Worm (Caenorhabditis elegans) whole organism, midembryonic: Measurements from ENCODE around the gene C27D9.2.

Experiments
- T22C8.4 ChIP-seq: fragments of 200-800 bp; sonication (Bioruptor generic); IDR thresholded peaks from 2 replicates; pipeline ENCODE4 v1.3.6; 2022; ENCODE audit warnings: missing genetic modification characterization, missing compliant biosample characterization
- cog-1 ChIP-seq: sonication (generic microtip); optimal IDR thresholded peaks from 2 replicates; lab custom pipeline; 2016; ENCODE audit warnings: missing genetic modification characterization, missing compliant biosample characterization
- flt-1 ChIP-seq: fragments of 200-800 bp; sonication (Bioruptor generic); IDR thresholded peaks from 2 replicates; pipeline ENCODE4 v1.3.6; 2022; ENCODE audit warnings: missing genetic modification characterization, missing compliant biosample characterization
- klf-2 ChIP-seq: fragments of 200-800 bp; sonication (Bioruptor generic); conservative IDR thresholded peaks from 2 replicates; pipeline ENCODE4 v1.3.6; 2022; ENCODE audit warnings: missing genetic modification reagents, missing genetic modification characterization, missing compliant biosample characterization
- med-1 ChIP-seq: sonication (generic microtip); optimal IDR thresholded peaks from 2 replicates; lab custom pipeline; 2017; ENCODE audit warnings: missing genetic modification characterization, mild to moderate bottlenecking, missing compliant biosample characterization, antibody characterized with exemption, missing genetic modification reagents; ENCODE audit not compliant: insufficient read depth
- ref-1 ChIP-seq: fragments of 200-800 bp; sonication (Bioruptor generic); conservative IDR thresholded peaks from 2 replicates; pipeline ENCODE4 v1.3.6; 2022; ENCODE audit warnings: missing genetic modification reagents, missing genetic modification characterization, missing compliant biosample characterization
- tab-1 ChIP-seq: fragments of 200-800 bp; sonication (Bioruptor generic); IDR thresholded peaks from 2 replicates; pipeline ENCODE4 v1.3.6; 2022; ENCODE audit warnings: missing genetic modification characterization, missing compliant biosample characterization
- ztf-23 ChIP-seq: fragments of 200-800 bp; sonication (Bioruptor generic); IDR thresholded peaks from 2 replicates; pipeline ENCODE4 v1.3.6; 2022; ENCODE audit warnings: missing genetic modification reagents, missing genetic modification characterization, missing compliant biosample characterization
- ztf-29 ChIP-seq: fragments of 200-800 bp; sonication (Bioruptor generic); IDR thresholded peaks from 2 replicates; pipeline ENCODE4 v1.3.6; 2022; ENCODE audit warnings: missing genetic modification reagents, missing genetic modification characterization, missing compliant biosample characterization

C27D9.2 gene

DNA sequence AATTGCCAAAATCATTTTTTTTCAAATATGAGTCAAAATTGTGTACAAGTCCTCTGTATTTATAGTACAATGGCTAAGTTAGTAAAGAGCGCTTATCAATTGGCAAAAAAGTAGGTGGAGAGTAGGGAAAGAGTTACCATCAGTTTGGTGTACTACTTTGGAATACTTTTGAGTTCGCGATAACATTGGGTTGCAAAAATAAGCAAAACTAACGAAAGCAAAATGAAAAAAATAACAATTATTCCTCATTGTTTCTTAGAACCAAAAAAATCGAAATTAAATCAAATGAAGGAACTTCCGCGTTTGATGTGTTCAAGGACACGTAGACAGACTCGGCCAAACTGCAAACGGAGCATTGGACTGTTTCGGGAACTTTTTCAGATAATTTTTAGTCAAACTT lies at the start of gene C27D9.2:
TSS of gene C27D9.2 (minus strand) at position 101 of the 400 bp plus-strand sequence.
- TF ChIP-seq klf-2 (GFP tag; lab: Robert Waterston, UW) = no peak
- TF ChIP-seq ref-1 (GFP tag; lab: Robert Waterston, UW) = no peak
- TF ChIP-seq tab-1 (GFP tag; lab: Robert Waterston, UW) = no peak
- TF ChIP-seq med-1 (GFP tag; lab: Kevin White, UChicago) = no peak
- no peak for TF ChIP-seq ztf-23 (GFP tag; lab: Robert Waterston, UW)
- TF ChIP-seq ztf-29 (GFP tag; lab: Robert Waterston, UW) = no peak

DNA sequence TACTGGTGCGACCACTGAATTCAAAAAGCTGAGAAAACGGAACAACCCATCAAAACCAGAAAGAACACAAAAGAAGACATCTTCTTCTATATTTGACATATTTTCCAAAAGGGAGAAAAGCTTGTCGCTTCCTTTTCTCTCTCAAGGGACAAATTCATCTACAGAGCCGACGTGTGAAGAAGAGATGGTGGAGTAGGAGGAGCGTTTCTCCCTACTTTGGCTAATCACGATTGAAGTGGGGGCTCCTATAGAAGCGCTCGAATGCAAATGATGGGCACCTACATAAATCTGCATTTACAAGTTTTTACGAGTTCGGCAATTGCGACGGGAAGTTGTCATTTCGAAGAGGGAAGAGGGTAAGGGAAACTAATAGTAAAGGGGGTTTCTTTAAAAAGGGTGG lies 49.6 kb upstream of the C27D9.2 start:
- no peak for TF ChIP-seq med-1 (GFP tag; lab: Kevin White, UChicago)

DNA sequence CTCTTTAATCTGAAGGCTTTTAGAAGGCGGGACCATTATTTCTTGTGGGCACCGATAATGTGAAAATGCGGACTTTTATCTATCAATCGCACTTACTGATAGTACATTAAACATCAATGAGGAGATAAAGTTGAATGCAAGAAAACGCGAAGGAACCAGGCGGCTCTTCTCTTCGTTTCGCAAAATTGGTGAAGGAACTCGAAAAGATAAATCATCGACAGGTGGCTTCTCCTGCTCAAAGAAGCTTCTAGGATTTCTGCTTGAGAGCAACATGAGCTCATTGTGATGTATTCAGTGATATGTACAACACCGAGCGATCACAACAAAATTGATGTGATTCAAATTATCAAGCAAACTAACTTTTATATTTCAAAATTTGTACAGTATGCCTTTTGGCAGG lies 49.1 kb upstream of the C27D9.2 start:
- TF ChIP-seq T22C8.4 (no peak), klf-2 (GFP tag; lab: Robert Waterston, UW) (no peak)

DNA sequence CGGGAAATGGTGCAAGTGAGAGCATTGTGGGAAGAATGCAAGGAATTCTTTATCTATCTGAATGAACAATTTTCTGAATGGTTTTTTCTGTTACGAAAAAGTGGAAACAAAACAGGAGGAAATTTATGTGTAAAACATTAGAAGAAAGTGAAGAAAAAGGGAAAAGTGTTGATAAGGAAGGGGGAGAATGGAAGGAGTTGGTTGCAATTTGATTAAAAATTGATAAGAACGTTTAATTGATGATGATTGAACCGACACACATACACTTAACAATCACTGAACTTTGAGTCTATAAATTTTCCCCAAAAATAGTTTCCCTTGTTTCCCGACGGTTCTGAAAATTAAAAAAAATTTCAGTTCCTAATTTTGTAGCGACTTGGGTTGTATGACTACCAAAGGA lies 46.3 kb upstream of the C27D9.2 start:
- TF ChIP-seq ref-1 (GFP tag; lab: Robert Waterston, UW) = no peak
- TF ChIP-seq klf-2 (GFP tag; lab: Robert Waterston, UW) = no peak
- TF ChIP-seq ztf-29 (GFP tag; lab: Robert Waterston, UW) = no peak
- no peak for TF ChIP-seq T22C8.4
- TF ChIP-seq flt-1 = no peak
- TF ChIP-seq tab-1 (GFP tag; lab: Robert Waterston, UW) = no peak
- TF ChIP-seq cog-1 (tag; lab: Kevin White, UChicago) = no peak
- no peak for TF ChIP-seq med-1 (GFP tag; lab: Kevin White, UChicago)
- TF ChIP-seq ztf-23 (GFP tag; lab: Robert Waterston, UW) = no peak

DNA sequence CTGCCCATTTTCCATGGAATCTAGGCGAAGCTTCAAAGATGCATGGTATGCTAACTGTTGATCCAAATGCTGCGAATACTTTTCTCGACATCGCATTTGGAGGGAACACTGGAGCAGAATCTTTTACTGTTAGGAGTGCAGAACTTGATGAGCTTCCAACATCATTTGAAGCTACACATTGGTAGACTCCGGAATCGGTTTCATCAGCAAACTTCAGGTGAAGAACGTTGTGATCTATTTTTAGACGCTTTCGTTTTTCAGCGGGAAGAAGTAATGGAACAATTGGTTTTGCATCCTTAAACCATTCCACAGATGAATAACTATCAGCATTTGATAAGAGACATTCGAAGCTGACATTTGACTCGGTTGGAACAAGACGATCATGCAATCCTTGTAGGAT lies 43.9 kb upstream of the C27D9.2 start:
- TF ChIP-seq T22C8.4 (no peak), ref-1 (GFP tag; lab: Robert Waterston, UW) (no peak), klf-2 (GFP tag; lab: Robert Waterston, UW) (no peak)

- TF ChIP-seq cog-1 (tag; lab: Kevin White, UChicago) = no peak
- TF ChIP-seq ref-1 (GFP tag; lab: Robert Waterston, UW) = no peak
- no peak for TF ChIP-seq tab-1 (GFP tag; lab: Robert Waterston, UW)
- TF ChIP-seq T22C8.4 = no peak
These were observed 40.4 kb upstream of the C27D9.2 start, which contains the start of gene C33F10.14 for ce11 chrII:4797071-4797470. C33F10.14 (plus strand) TSS chrII:4797371.

DNA sequence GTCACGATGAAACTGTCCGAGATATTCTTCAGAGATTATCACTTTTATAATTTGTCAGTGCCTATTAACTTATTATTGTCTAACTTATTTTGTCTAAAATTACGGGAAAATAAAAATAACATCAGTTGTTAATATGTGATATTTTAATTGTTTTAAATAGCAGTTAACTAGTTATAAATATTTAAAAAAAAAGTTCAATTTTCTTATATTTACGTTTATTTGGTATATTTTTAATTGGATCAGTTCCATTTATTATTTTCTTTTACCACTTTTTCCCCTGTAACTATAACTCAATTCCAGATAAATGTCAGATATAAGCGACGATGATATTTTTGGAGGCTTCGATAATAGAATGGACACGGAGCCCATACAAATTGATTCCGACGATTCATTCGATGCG lies 38.8 kb upstream of the C27D9.2 start, which contains the start of gene C33F10.4:
TSS of gene C33F10.4 (plus strand) at position 301 of the 400 bp plus-strand sequence.
- no peak for TF ChIP-seq med-1 (GFP tag; lab: Kevin White, UChicago)
- no peak for TF ChIP-seq T22C8.4
- no peak for TF ChIP-seq tab-1 (GFP tag; lab: Robert Waterston, UW)
- TF ChIP-seq ztf-23 (GFP tag; lab: Robert Waterston, UW) = no peak
- TF ChIP-seq cog-1 (tag; lab: Kevin White, UChicago) = no peak
- no peak for TF ChIP-seq klf-2 (GFP tag; lab: Robert Waterston, UW)
- TF ChIP-seq flt-1 = no peak
- no peak for TF ChIP-seq ref-1 (GFP tag; lab: Robert Waterston, UW)
- no peak for TF ChIP-seq ztf-29 (GFP tag; lab: Robert Waterston, UW)

- TF ChIP-seq ztf-23 (GFP tag; lab: Robert Waterston, UW) (no peak), T22C8.4 (no peak), klf-2 (GFP tag; lab: Robert Waterston, UW) (no peak), ztf-29 (GFP tag; lab: Robert Waterston, UW) (no peak), cog-1 (tag; lab: Kevin White, UChicago) (no peak), flt-1 (no peak), ref-1 (GFP tag; lab: Robert Waterston, UW) (no peak), med-1 (GFP tag; lab: Kevin White, UChicago) (no peak), tab-1 (GFP tag; lab: Robert Waterston, UW) (no peak)
These were observed 36.7 kb upstream of the C27D9.2 start for ce11 chrII:4793320-4793719.

DNA sequence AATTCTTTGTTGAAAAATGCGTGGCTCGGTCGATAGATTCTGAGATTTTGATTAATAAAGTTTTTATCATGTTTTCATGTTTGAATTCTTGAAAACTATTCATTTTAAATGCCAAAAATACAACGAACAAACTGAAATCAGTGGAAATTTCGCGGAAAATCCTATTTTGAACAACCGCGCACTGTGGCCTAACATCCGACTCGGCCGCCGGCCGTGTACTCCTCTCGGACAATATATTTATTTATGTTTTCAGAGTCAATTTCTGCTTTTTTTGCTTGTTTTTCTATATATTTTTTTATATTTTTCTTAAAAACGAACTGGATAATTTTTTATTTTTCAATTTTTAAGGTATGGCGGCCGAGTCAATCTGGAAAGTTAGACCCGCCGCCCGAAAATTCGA lies 34.6 kb upstream of the C27D9.2 start, which contains the start of gene F26G1.1:
TSS of gene F26G1.1 (plus strand) at position 347 of the 400 bp plus-strand sequence.
- TF ChIP-seq cog-1 (tag; lab: Kevin White, UChicago) = peak; percentile 24
- TF ChIP-seq ztf-23 (GFP tag; lab: Robert Waterston, UW) = peak; percentile 81
- TF ChIP-seq klf-2 (GFP tag; lab: Robert Waterston, UW) = no peak
- TF ChIP-seq ztf-29 (GFP tag; lab: Robert Waterston, UW) = no peak
- TF ChIP-seq flt-1 = peak; percentile 82
- no peak for TF ChIP-seq ref-1 (GFP tag; lab: Robert Waterston, UW)

- no peak for TF ChIP-seq ztf-29 (GFP tag; lab: Robert Waterston, UW)
- no peak for TF ChIP-seq tab-1 (GFP tag; lab: Robert Waterston, UW)
- no peak for TF ChIP-seq ref-1 (GFP tag; lab: Robert Waterston, UW)
- no peak for TF ChIP-seq klf-2 (GFP tag; lab: Robert Waterston, UW)
- no peak for TF ChIP-seq cog-1 (tag; lab: Kevin White, UChicago)
- no peak for TF ChIP-seq T22C8.4
- TF ChIP-seq flt-1 = peak; percentile 25; the same call in 1 of the 2 replicates
- no peak for TF ChIP-seq ztf-23 (GFP tag; lab: Robert Waterston, UW)
These were observed 34.0 kb upstream of the C27D9.2 start for ce11 chrII:4790687-4791086.
